Worm (Caenorhabditis elegans) whole organism, L1 larva: ENCODE data around the gene F26D2.10.

Source experiments
- dsc-1 ChIP-seq: sonication (generic microtip); optimal IDR thresholded peaks from 2 replicates; lab custom pipeline; 2016; ENCODE audit warnings: mild to moderate bottlenecking, missing genetic modification characterization, missing compliant biosample characterization
- lin-39 ChIP-seq: fragments of 150-350 bp; optimal IDR thresholded peaks from 2 replicates; lab custom pipeline; 2014; ENCODE audit warnings: missing biosample characterization, missing genetic modification reagents, missing genetic modification characterization
- lir-3 ChIP-seq: sonication (generic microtip); optimal IDR thresholded peaks from 2 replicates; lab custom pipeline; 2016; ENCODE audit warnings: mild to moderate bottlenecking, missing genetic modification characterization, moderate library complexity, missing compliant biosample characterization; ENCODE audit not compliant: poor library complexity
- lsy-2 ChIP-seq, 2 experiments: fragments of 150-350 bp; optimal IDR thresholded peaks; 2 replicates each; lab custom pipeline; 2014; ENCODE audit warnings: missing biosample characterization in 2 of 2, missing genetic modification characterization in 2 of 2
- mdl-1 ChIP-seq, 2 experiments: fragments of 150-350 bp; optimal IDR thresholded peaks; 2 replicates each; lab custom pipeline; 2014 to 2017; ENCODE audit warnings: missing biosample characterization in 2 of 2, missing genetic modification characterization in 2 of 2, inconsistent platforms in 1 of 2
- nhr-12 ChIP-seq: sonication (generic microtip); optimal IDR thresholded peaks from 2 replicates; lab custom pipeline; 2017; ENCODE audit warnings: missing biosample characterization, missing genetic modification characterization
- nhr-77 ChIP-seq: fragments of 150-350 bp; optimal IDR thresholded peaks from 2 replicates; lab custom pipeline; 2014; ENCODE audit warnings: missing biosample characterization, missing genetic modification characterization
- pag-3 ChIP-seq: sonication (generic microtip); optimal IDR thresholded peaks from 2 replicates; lab custom pipeline; 2017; ENCODE audit warnings: missing genetic modification characterization, mild to moderate bottlenecking, missing compliant biosample characterization, antibody characterized with exemption, borderline replicate concordance; ENCODE audit not compliant: insufficient read depth

DNA sequence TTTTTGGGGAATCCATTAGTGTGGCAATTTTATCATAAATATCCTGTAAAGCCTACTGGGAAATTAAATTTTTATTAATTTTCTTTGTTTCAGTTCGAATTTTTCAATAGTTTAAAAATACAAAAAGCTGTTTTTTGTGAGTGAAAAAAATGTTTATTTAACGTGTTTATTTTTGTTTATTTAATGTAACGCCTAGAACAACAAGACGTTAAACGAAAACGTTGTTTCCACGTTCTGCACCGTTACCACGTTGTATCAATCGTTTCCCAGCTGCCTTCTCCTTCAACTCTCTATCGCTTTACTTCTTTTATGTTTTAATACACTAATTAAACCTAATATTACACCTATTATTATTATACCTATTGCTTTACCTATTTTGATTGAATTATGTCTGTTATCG, 18.3 kb upstream of the F26D2.10 start, which contains the start of gene T08G3.13:
- TF ChIP-seq lir-3 (tag; lab: Kevin White, UChicago): no peak
- no peak for TF ChIP-seq pag-3
- TF ChIP-seq lin-39 (tag; lab: Kevin White, UChicago): no peak
- TF ChIP-seq lsy-2 (tag; optimal IDR thresholded peaks at IDR 0.05; lab: Kevin White, UChicago): no peak
- TF ChIP-seq dsc-1 (tag; lab: Kevin White, UChicago): no peak
- no peak for TF ChIP-seq nhr-77 (tag; lab: Kevin White, UChicago)
- TF ChIP-seq nhr-12 (tag; lab: Kevin White, UChicago): no peak
- TF ChIP-seq mdl-1 (tag; optimal IDR thresholded peaks at IDR 0.05; lab: Kevin White, UChicago): no peak
